Fruit fly (Drosophila melanogaster) whole organism: ENCODE measurements around the gene CG17477.

Source experiments
- CG8478 ChIP-seq: fragments of >200 bp; optimal IDR thresholded peaks from 2 replicates; lab custom pipeline; 2018; ENCODE audit warnings: inconsistent platforms
- Dll ChIP-seq: fragments of >200 bp; optimal IDR thresholded peaks from 2 replicates; lab custom pipeline; 2017
- EcR ChIP-seq, 2 experiments: fragments of >200 bp; optimal IDR thresholded peaks; 2 replicates each; lab custom pipeline; 2017; ENCODE audit warnings: missing biosample characterization in 2 of 2, missing genetic modification characterization in 2 of 2, missing genetic modification reagents in 2 of 2
- pan ChIP-seq: fragments of >200 bp; optimal IDR thresholded peaks from 2 replicates; lab custom pipeline; 2017
- psq ChIP-seq: fragments of >200 bp; optimal IDR thresholded peaks from 2 replicates; lab custom pipeline; 2017
- usp ChIP-seq: fragments of >200 bp; optimal IDR thresholded peaks from 2 replicates; lab custom pipeline; 2017; ENCODE audit warnings: missing biosample characterization, missing genetic modification characterization, mixed read lengths

dm6 chr3R:17087977-17088618 lies 38.6 kb downstream of the CG17477 start, which contains the start of gene cal1:
- TF ChIP-seq psq (lab: Kevin White, UChicago) (no peak), usp (GFP tag; lab: Kevin White, UChicago) (no peak), CG8478 (no peak), pan (no peak), EcR (GFP tag; optimal IDR thresholded peaks at IDR 0.05; lab: Kevin White, UChicago) (no peak), Dll (no peak)
